Fruit fly (Drosophila melanogaster): ENCODE data around the gene CG4907.

The CG4907 gene

DNA sequence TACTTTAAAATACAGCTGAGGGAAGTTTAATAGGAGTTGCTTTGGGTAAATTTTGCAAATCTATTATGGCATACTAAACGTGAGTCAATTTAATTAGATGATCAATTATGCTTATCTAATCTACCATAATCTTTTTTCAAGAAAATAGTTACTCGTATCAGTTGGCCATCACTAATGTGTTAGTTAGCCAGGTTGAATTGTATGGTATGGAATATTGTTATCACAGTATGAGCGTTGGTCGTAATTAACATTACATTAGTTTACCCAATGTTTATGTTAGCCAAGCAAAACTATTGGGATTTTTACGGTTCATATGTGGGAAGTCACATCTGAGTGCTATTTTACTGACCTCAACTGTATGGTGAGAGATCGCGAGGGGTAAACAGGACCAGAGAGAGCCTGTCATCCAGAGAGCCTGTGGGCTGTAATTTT, 37.0 kb downstream of the CG4907 start (continued):
- TF ChIP-seq peb (GFP tag; IDR thresholded peaks at IDR 0.05) (peak; percentile 22; the same call in 1 of the 2 replicates), CG2889 (GFP tag; IDR thresholded peaks at IDR 0.05) (no peak), CG2202 (tag; optimal IDR thresholded peaks at IDR 0.05) (peak; percentile 81), CG2875 (GFP tag; optimal IDR thresholded peaks at IDR 0.05) (peak; percentile 35), Xbp1 (GFP tag; optimal IDR thresholded peaks at IDR 0.05) (peak; percentile 53), CG12659 (GFP tag; optimal IDR thresholded peaks at IDR 0.05) (peak; percentile 47), cas (GFP tag; IDR thresholded peaks at IDR 0.05) (no peak), Dip3 (GFP tag; optimal IDR thresholded peaks at IDR 0.05) (no peak), vfl (GFP tag; optimal IDR thresholded peaks at IDR 0.05) (no peak), CG34376 (GFP tag; optimal IDR thresholded peaks at IDR 0.05) (peak; percentile 27), CG9797 (GFP tag; optimal IDR thresholded peaks at IDR 0.05) (no peak), HLH4C (GFP tag; IDR thresholded peaks at IDR 0.05; ENCODE audit: partially characterized antibody) (no peak), z (GFP tag; IDR thresholded peaks at IDR 0.05) (no peak), shn (GFP tag; optimal IDR thresholded peaks at IDR 0.05) (peak; percentile 78), CG7786 (GFP tag; optimal IDR thresholded peaks at IDR 0.05) (peak; percentile 80), pan (optimal IDR thresholded peaks at IDR 0.05) (no peak), pan (GFP tag; optimal IDR thresholded peaks at IDR 0.05 in 1 of 2, IDR thresholded peaks at IDR 0.05 in 1 of 2) (peak in 1 of 2 experiments; percentile 43), dpn (GFP tag; optimal IDR thresholded peaks at IDR 0.05) (peak; percentile 64 to 72), CG17186 (GFP tag; optimal IDR thresholded peaks at IDR 0.05) (peak; percentile 40), Ravus (GFP tag; IDR thresholded peaks at IDR 0.05) (no peak), CG17912 (GFP tag; optimal IDR thresholded peaks at IDR 0.05) (no peak), CG11696 (GFP tag; IDR thresholded peaks at IDR 0.05) (peak; percentile 96), bcd (GFP tag; optimal IDR thresholded peaks at IDR 0.05) (peak; percentile 52), PHDP (tag; optimal IDR thresholded peaks at IDR 0.05) (peak; percentile 48), ems (GFP tag; optimal IDR thresholded peaks at IDR 0.05) (peak; percentile 60), pita (GFP tag; optimal IDR thresholded peaks at IDR 0.05) (no peak), eve (GFP tag; optimal IDR thresholded peaks at IDR 0.05) (peak in 1 of 2 experiments; percentile 97), CG2678 (tag; optimal IDR thresholded peaks at IDR 0.05) (peak; percentile 79), gsb (GFP tag; IDR thresholded peaks at IDR 0.05) (no peak), CG3281 (GFP tag; optimal IDR thresholded peaks at IDR 0.05) (peak; percentile 57), usp (GFP tag; optimal IDR thresholded peaks at IDR 0.05) (no peak), CG10366 (GFP tag; IDR thresholded peaks at IDR 0.05) (no peak; the same call in 1 of the 2 replicates), trh (GFP tag; optimal IDR thresholded peaks at IDR 0.05) (no peak), CG17829 (tag; optimal IDR thresholded peaks at IDR 0.05) (peak; percentile 90), Hr3 (GFP tag; optimal IDR thresholded peaks at IDR 0.05) (peak; percentile 76), CG7963 (GFP tag; IDR thresholded peaks at IDR 0.05; ENCODE audit: partially characterized antibody) (no peak), CG18011 (GFP tag; optimal IDR thresholded peaks at IDR 0.05) (no peak), CG13624 (GFP tag; optimal IDR thresholded peaks at IDR 0.05) (peak; percentile 55), CG6683 (GFP tag; optimal IDR thresholded peaks at IDR 0.05) (no peak), tx (GFP tag; optimal IDR thresholded peaks at IDR 0.05) (peak; percentile 54), Rx (GFP tag; IDR thresholded peaks at IDR 0.05) (no peak), Blimp-1 (GFP tag; optimal IDR thresholded peaks at IDR 0.05) (peak; percentile 59), toy (GFP tag; IDR thresholded peaks at IDR 0.05) (no peak), CG13123 (GFP tag; optimal IDR thresholded peaks at IDR 0.05) (peak; percentile 6), ftz-f1 (GFP tag; optimal IDR thresholded peaks at IDR 0.05) (no peak), Tbp (GFP tag; optimal IDR thresholded peaks at IDR 0.05) (no peak), sr (GFP tag; IDR thresholded peaks at IDR 0.05) (no peak), CG7745 (tag; optimal IDR thresholded peaks at IDR 0.05) (no peak), CG2120 (GFP tag; optimal IDR thresholded peaks at IDR 0.05) (peak; percentile 61), tgo (GFP tag; IDR thresholded peaks at IDR 0.05) (peak; percentile 32; the same call in 1 of the 3 replicates), repo (GFP tag; optimal IDR thresholded peaks at IDR 0.05) (peak; percentile 55), h (optimal IDR thresholded peaks at IDR 0.05) (no peak)

All from whole organism, embryonic.